Worm (Caenorhabditis elegans) whole organism, young adult: ENCODE data around the gene C09G12.5.

Experiments
- Y95B8A.8 ChIP-seq: fragments of 200-800 bp; sonication (Bioruptor generic); IDR thresholded peaks from 2 replicates; pipeline ENCODE4 v1.3.6; 2022; ENCODE audit warnings: missing genetic modification reagents, missing genetic modification characterization, missing compliant biosample characterization
- ceh-40 ChIP-seq: fragments of 200-800 bp; sonication (Bioruptor generic); IDR thresholded peaks from 2 replicates; pipeline ENCODE4 v1.3.6; 2022; ENCODE audit warnings: missing genetic modification characterization, missing compliant biosample characterization
- lir-1 ChIP-seq: fragments of 200-800 bp; sonication (Bioruptor generic); conservative IDR thresholded peaks from 2 replicates; pipeline ENCODE4 v1.3.6; 2022; ENCODE audit warnings: missing genetic modification reagents, missing genetic modification characterization, missing compliant biosample characterization
- madf-3 ChIP-seq: fragments of 200-800 bp; sonication (Bioruptor generic); IDR thresholded peaks from 2 replicates; pipeline ENCODE4 v1.3.6; 2022; ENCODE audit warnings: missing genetic modification reagents, missing genetic modification characterization, missing compliant biosample characterization

DNA sequence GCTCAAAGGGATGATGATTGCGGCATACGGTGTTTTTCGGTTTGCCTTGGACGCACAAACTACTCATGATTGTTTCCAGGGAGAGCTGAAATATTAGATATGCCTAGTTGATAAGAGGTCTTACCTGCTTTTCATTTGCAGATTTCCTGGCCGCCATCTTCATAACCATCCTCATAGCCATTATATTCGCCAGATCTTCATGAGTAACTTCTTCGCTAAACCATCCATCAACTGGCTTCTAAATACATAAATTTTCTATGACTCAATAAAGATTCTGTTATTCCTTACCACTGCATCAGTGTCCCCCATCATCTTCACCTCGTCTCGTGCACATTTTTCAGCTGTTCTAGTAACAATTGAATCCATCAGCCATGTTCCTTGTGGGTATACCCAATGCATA is 36.6 kb upstream of the C09G12.5 start:
- TF ChIP-seq Y95B8A.8 (GFP tag; lab: Robert Waterston, UW) = no peak
- no peak for TF ChIP-seq lir-1 (GFP tag; lab: Robert Waterston, UW)
- TF ChIP-seq madf-3 = no peak
- no peak for TF ChIP-seq ceh-40
